Worm (Caenorhabditis elegans) whole organism, early embryonic: ENCODE data around the gene lit-1.

Source experiments
- B0310.2 ChIP-seq: sonication (generic microtip); optimal IDR thresholded peaks from 2 replicates; lab custom pipeline; 2016; ENCODE audit warnings: mild to moderate bottlenecking, missing genetic modification characterization, missing compliant biosample characterization
- F13C5.2 ChIP-seq: sonication (generic microtip); optimal IDR thresholded peaks from 2 replicates; lab custom pipeline; 2017; ENCODE audit warnings: mild to moderate bottlenecking, missing genetic modification characterization, inconsistent platforms, missing compliant biosample characterization
- aly-1 ChIP-seq: sonication (generic microtip); optimal IDR thresholded peaks from 2 replicates; lab custom pipeline; 2016; ENCODE audit warnings: missing genetic modification characterization, missing compliant biosample characterization
- ama-1 ChIP-seq: fragments of 150-350 bp; optimal IDR thresholded peaks from 2 replicates; lab custom pipeline; 2014
- ceh-13 ChIP-seq: fragments of 200-800 bp; sonication (Bioruptor generic); optimal IDR thresholded peaks from 2 replicates; lab custom pipeline; 2018; ENCODE audit warnings: mild to moderate bottlenecking, missing genetic modification characterization, missing compliant biosample characterization
- ceh-36 ChIP-seq: sonication (generic microtip); optimal IDR thresholded peaks from 2 replicates; lab custom pipeline; 2016; ENCODE audit warnings: missing genetic modification characterization, inconsistent platforms, missing compliant biosample characterization
- ets-7 ChIP-seq: sonication (generic microtip); optimal IDR thresholded peaks from 2 replicates; lab custom pipeline; 2016; ENCODE audit warnings: missing genotype, missing genetic modification characterization, missing compliant biosample characterization
- flt-1 ChIP-seq: fragments of 200-800 bp; sonication (Bioruptor generic); IDR thresholded peaks from 2 replicates; pipeline ENCODE4 v1.3.6; 2022; ENCODE audit warnings: missing genetic modification characterization, missing compliant biosample characterization
- hmbx-1 ChIP-seq: sonication (generic microtip); optimal IDR thresholded peaks from 2 replicates; lab custom pipeline; 2016; ENCODE audit warnings: mild to moderate bottlenecking, missing genetic modification characterization, missing compliant biosample characterization
- hmg-4 ChIP-seq: fragments of 200-800 bp; sonication (Bioruptor generic); optimal IDR thresholded peaks from 2 replicates; lab custom pipeline; 2018; ENCODE audit warnings: mild to moderate bottlenecking, missing genetic modification characterization, missing compliant biosample characterization
- hnd-1 ChIP-seq: sonication (generic microtip); optimal IDR thresholded peaks from 2 replicates; lab custom pipeline; 2016; ENCODE audit warnings: missing genetic modification characterization, missing compliant biosample characterization
- pes-1 ChIP-seq: fragments of 200-800 bp; sonication (Bioruptor generic); IDR thresholded peaks from 2 replicates; pipeline ENCODE4 v1.3.6; 2022; ENCODE audit warnings: missing genetic modification reagents, missing genetic modification characterization, missing compliant biosample characterization
- scrt-1 ChIP-seq: fragments of 200-800 bp; sonication (Bioruptor generic); IDR thresholded peaks from 2 replicates; pipeline ENCODE4 v1.3.6; 2022; ENCODE audit warnings: missing genetic modification characterization, missing compliant biosample characterization
- sea-1 ChIP-seq: fragments of 200-800 bp; sonication (Bioruptor generic); conservative IDR thresholded peaks from 2 replicates; pipeline ENCODE4 v1.3.6; 2022; ENCODE audit warnings: missing genetic modification characterization, missing compliant biosample characterization
- tbx-11 ChIP-seq: fragments of 200-800 bp; sonication (Bioruptor generic); IDR thresholded peaks from 2 replicates; pipeline ENCODE4 v1.3.6; 2022; ENCODE audit warnings: missing genetic modification characterization, missing compliant biosample characterization
- tbx-37 ChIP-seq: fragments of 200-800 bp; sonication (Bioruptor generic); conservative IDR thresholded peaks from 2 replicates; pipeline ENCODE4 v1.3.6; 2022; ENCODE audit warnings: missing genetic modification reagents, missing genetic modification characterization, missing compliant biosample characterization
- tra-4 ChIP-seq: sonication (generic microtip); optimal IDR thresholded peaks from 2 replicates; lab custom pipeline; 2017; ENCODE audit warnings: missing genetic modification characterization, missing compliant biosample characterization

Gene lit-1

DNA sequence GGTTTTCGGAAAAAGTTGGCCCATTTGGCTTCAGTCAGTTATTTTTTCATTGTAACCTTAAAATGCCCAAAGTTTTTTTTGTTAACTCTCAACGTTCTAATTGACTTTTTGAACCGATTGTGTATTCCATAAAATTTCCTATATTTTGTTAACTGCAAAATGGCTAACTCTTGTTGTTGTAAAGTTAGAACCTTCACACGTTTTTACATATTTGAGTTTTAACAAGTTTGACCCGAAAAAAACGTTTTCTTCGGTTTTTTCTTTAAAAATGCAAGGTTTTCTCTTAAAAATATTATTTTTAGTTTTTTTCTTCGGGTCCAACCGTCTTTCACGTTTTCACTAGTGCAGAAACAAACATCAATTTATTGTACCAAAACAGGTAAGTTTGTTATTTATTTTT lies at the start of gene lit-1:
Gene lit-1 (plus strand): TSS at position 301 of the 400 bp plus-strand sequence.
- TF ChIP-seq ets-7 (tag; lab: Kevin White, UChicago) (no peak), aly-1 (tag; lab: Kevin White, UChicago) (no peak), hnd-1 (tag; lab: Kevin White, UChicago) (no peak), hmg-4 (GFP tag; lab: Kevin White, UChicago) (no peak), tbx-37 (GFP tag; lab: Robert Waterston, UW) (no peak), B0310.2 (tag; lab: Kevin White, UChicago) (no peak), ama-1 (lab: Kevin White, UChicago) (no peak)

- TF ChIP-seq hnd-1 (tag; lab: Kevin White, UChicago) (no peak), pes-1 (GFP tag; lab: Robert Waterston, UW) (no peak), hmg-4 (GFP tag; lab: Kevin White, UChicago) (no peak), ceh-13 (GFP tag; lab: Kevin White, UChicago) (no peak), ets-7 (tag; lab: Kevin White, UChicago) (no peak), ama-1 (lab: Kevin White, UChicago) (no peak)
Observed at ce11 chrIII:13652010-13652409, 49.8 kb upstream of the lit-1 start.

- TF ChIP-seq ceh-13 (GFP tag; lab: Kevin White, UChicago), result no peak
- no peak for TF ChIP-seq tbx-11 (GFP tag; lab: Robert Waterston, UW)
- no peak for TF ChIP-seq tbx-37 (GFP tag; lab: Robert Waterston, UW)
- TF ChIP-seq flt-1 (GFP tag; lab: Robert Waterston, UW), result no peak
- no peak for TF ChIP-seq aly-1 (tag; lab: Kevin White, UChicago)
- TF ChIP-seq pes-1 (GFP tag; lab: Robert Waterston, UW), result no peak
- no peak for TF ChIP-seq hnd-1 (tag; lab: Kevin White, UChicago)
- no peak for TF ChIP-seq sea-1
- no peak for TF ChIP-seq ama-1 (lab: Kevin White, UChicago)
- no peak for TF ChIP-seq B0310.2 (tag; lab: Kevin White, UChicago)
- no peak for TF ChIP-seq scrt-1 (GFP tag; lab: Robert Waterston, UW)
- TF ChIP-seq hmbx-1, result no peak
- no peak for TF ChIP-seq tra-4 (tag; lab: Kevin White, UChicago)
- no peak for TF ChIP-seq ets-7 (tag; lab: Kevin White, UChicago)
- TF ChIP-seq ceh-36, result no peak
Observed at ce11 chrIII:13652708-13653107, 49.1 kb upstream of the lit-1 start.

- no peak for TF ChIP-seq F13C5.2 (tag; lab: Kevin White, UChicago)
- peak; percentile 14 for TF ChIP-seq hmg-4 (GFP tag; lab: Kevin White, UChicago)
Observed at ce11 chrIII:13654950-13655349, 46.8 kb upstream of the lit-1 start.

- TF ChIP-seq B0310.2 (tag; lab: Kevin White, UChicago), result no peak
- no peak for TF ChIP-seq hmbx-1
- no peak for TF ChIP-seq scrt-1 (GFP tag; lab: Robert Waterston, UW)
Observed at ce11 chrIII:13656680-13657079, 45.1 kb upstream of the lit-1 start.

DNA sequence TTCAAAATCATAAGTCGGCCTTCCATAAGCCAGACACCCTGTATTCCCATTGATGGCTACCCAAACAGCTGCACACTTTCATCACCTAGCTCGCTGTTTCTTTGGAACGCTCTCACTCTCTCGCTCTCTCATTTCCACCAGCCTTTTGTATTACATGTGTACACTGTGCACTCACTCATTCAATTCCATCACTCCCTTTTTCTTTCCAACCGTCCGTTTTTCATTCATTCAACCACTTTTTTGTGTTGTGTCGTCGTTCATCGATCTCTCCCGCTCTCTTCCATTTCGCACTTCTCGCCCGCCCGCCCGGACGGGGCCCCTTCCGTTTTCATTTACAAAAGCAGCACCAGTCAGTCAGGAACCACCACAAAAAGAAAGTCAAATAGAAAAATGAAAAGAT lies 43.8 kb upstream of the lit-1 start:
- TF ChIP-seq hnd-1 (tag; lab: Kevin White, UChicago) (no peak), ets-7 (tag; lab: Kevin White, UChicago) (no peak), tra-4 (tag; lab: Kevin White, UChicago) (no peak), sea-1 (no peak), ceh-13 (GFP tag; lab: Kevin White, UChicago) (no peak), ama-1 (lab: Kevin White, UChicago) (no peak), F13C5.2 (tag; lab: Kevin White, UChicago) (no peak), flt-1 (GFP tag; lab: Robert Waterston, UW) (no peak), pes-1 (GFP tag; lab: Robert Waterston, UW) (no peak), scrt-1 (GFP tag; lab: Robert Waterston, UW) (no peak), hmg-4 (GFP tag; lab: Kevin White, UChicago) (no peak), aly-1 (tag; lab: Kevin White, UChicago) (no peak)

DNA sequence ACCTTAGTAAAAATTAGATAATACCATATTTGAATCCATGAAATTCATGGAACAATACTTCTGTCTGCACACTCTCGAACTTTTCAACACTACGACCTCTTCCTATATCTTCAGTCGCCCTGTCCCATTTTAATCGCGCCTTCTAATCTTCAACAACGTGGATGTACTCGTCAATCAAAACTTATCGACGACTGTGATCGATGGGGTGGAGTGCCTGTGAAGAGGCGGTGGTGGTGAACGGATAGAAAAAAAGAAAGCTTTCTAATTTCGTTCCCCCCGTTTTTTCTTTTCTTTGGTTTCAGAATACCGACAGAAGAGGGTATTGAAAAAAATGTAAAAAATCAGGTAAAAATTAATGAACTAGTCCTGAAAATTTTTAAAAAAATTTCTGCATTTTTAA lies 42.8 kb upstream of the lit-1 start:
- TF ChIP-seq tbx-11 (GFP tag; lab: Robert Waterston, UW), result no peak
- no peak for TF ChIP-seq pes-1 (GFP tag; lab: Robert Waterston, UW)
- no peak for TF ChIP-seq hnd-1 (tag; lab: Kevin White, UChicago)
- no peak for TF ChIP-seq sea-1
- TF ChIP-seq ets-7 (tag; lab: Kevin White, UChicago), result no peak
- TF ChIP-seq tra-4 (tag; lab: Kevin White, UChicago), result no peak
- TF ChIP-seq ceh-36, result no peak
- no peak for TF ChIP-seq hmg-4 (GFP tag; lab: Kevin White, UChicago)
- TF ChIP-seq scrt-1 (GFP tag; lab: Robert Waterston, UW), result no peak
- no peak for TF ChIP-seq aly-1 (tag; lab: Kevin White, UChicago)
- TF ChIP-seq hmbx-1, result no peak
- TF ChIP-seq flt-1 (GFP tag; lab: Robert Waterston, UW), result no peak
- no peak for TF ChIP-seq ama-1 (lab: Kevin White, UChicago)
- TF ChIP-seq ceh-13 (GFP tag; lab: Kevin White, UChicago), result no peak
- no peak for TF ChIP-seq F13C5.2 (tag; lab: Kevin White, UChicago)

DNA sequence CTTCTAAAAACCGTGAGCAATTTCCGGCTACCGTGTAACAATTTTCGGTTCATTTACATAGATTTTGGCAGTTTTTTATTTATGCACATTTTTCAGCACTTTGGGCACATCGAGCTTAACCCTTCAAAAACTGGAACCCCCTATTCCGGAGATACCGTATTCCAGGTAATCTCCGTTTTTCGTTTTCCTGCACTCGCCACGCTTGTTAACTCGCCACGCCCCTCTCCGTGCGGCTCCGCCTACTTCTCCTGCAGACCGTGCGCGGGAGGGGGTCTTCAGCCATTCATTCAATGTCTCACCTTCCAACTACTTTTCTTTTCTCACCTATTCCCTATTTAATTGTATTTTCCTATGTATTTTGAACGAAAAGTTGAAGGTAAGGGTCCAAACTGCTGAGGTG lies 41.7 kb upstream of the lit-1 start:
- no peak for TF ChIP-seq ets-7 (tag; lab: Kevin White, UChicago)
- no peak for TF ChIP-seq flt-1 (GFP tag; lab: Robert Waterston, UW)
